Worm (Caenorhabditis elegans) whole organism, L1 larva: ENCODE data around the gene Y39G8B.10.

ENCODE experiments used
- C16A3.4 ChIP-seq: fragments of 150-350 bp; optimal IDR thresholded peaks from 2 replicates; lab custom pipeline; 2014; ENCODE audit warnings: missing biosample characterization, missing genetic modification characterization
- ceh-90 ChIP-seq: sonication (generic microtip); optimal IDR thresholded peaks from 2 replicates; lab custom pipeline; 2016; ENCODE audit warnings: missing genetic modification characterization, missing compliant biosample characterization
- dpl-1 ChIP-seq, 3 experiments: fragments of 150-350 bp in 2 of 3; sonication (generic microtip) in 1 of 3; optimal IDR thresholded peaks; 2 replicates each; lab custom pipeline; 2014 to 2017; ENCODE audit warnings: missing biosample characterization in 3 of 3, missing genetic modification characterization in 3 of 3, missing genetic modification reagents in 3 of 3
- egl-27 ChIP-seq, 2 experiments: fragments of 150-350 bp in 1 of 2; sonication (generic microtip); optimal IDR thresholded peaks; 3 replicates each; lab custom pipeline; 2017 to 2018; ENCODE audit warnings: missing biosample characterization in 2 of 2, missing genetic modification characterization in 2 of 2, missing genetic modification reagents in 2 of 2
- elt-2 ChIP-seq: sonication (generic microtip); optimal IDR thresholded peaks from 2 replicates; lab custom pipeline; 2016; ENCODE audit warnings: missing genetic modification characterization, mild to moderate bottlenecking, inconsistent platforms, missing compliant biosample characterization, missing genetic modification reagents
- fkh-10 ChIP-seq: sonication (generic microtip); optimal IDR thresholded peaks from 2 replicates; lab custom pipeline; 2017; ENCODE audit warnings: missing biosample characterization, missing genetic modification reagents, missing genetic modification characterization
- fos-1 ChIP-seq: fragments of 150-350 bp; optimal IDR thresholded peaks from 2 replicates; lab custom pipeline; 2014; ENCODE audit warnings: missing biosample characterization, missing genetic modification characterization
- mep-1 ChIP-seq: fragments of 150-350 bp; optimal IDR thresholded peaks from 2 replicates; lab custom pipeline; 2014; ENCODE audit warnings: missing biosample characterization, missing genetic modification characterization
- nhr-12 ChIP-seq: sonication (generic microtip); optimal IDR thresholded peaks from 2 replicates; lab custom pipeline; 2017; ENCODE audit warnings: missing biosample characterization, missing genetic modification characterization
- nhr-237 ChIP-seq: fragments of 150-350 bp; optimal IDR thresholded peaks from 2 replicates; lab custom pipeline; 2014; ENCODE audit warnings: missing biosample characterization, missing genetic modification characterization
- pqm-1 ChIP-seq: sonication (generic microtip); optimal IDR thresholded peaks from 3 replicates; lab custom pipeline; 2017; ENCODE audit warnings: missing biosample characterization, missing genetic modification characterization
- sptf-1 ChIP-seq: fragments of 150-350 bp; optimal IDR thresholded peaks from 2 replicates; lab custom pipeline; 2014; ENCODE audit warnings: missing biosample characterization, missing genetic modification characterization
- unc-62 ChIP-seq: fragments of 150-350 bp; optimal IDR thresholded peaks from 2 replicates; lab custom pipeline; 2014; ENCODE audit warnings: missing biosample characterization, missing genetic modification reagents, missing genetic modification characterization

ce11 chrII:13951986-13952385 is 30.9 kb downstream of the Y39G8B.10 start:
- TF ChIP-seq dpl-1 (GFP tag; optimal IDR thresholded peaks at IDR 0.05; lab: Kevin White, UChicago) (no peak), C16A3.4 (no peak), elt-2 (tag; lab: Kevin White, UChicago) (no peak), egl-27 (tag; optimal IDR thresholded peaks at IDR 0.05; lab: Kevin White, UChicago) (no peak), fkh-10 (GFP tag; lab: Kevin White, UChicago) (no peak), sptf-1 (tag; lab: Kevin White, UChicago) (no peak), nhr-237 (no peak), nhr-12 (tag; lab: Kevin White, UChicago) (no peak), pqm-1 (tag; lab: Kevin White, UChicago) (no peak), fos-1 (no peak), ceh-90 (tag; lab: Kevin White, UChicago) (no peak), unc-62 (GFP tag; lab: Kevin White, UChicago) (no peak), mep-1 (tag; lab: Kevin White, UChicago) (no peak)
